In the genomic region with DNA sequence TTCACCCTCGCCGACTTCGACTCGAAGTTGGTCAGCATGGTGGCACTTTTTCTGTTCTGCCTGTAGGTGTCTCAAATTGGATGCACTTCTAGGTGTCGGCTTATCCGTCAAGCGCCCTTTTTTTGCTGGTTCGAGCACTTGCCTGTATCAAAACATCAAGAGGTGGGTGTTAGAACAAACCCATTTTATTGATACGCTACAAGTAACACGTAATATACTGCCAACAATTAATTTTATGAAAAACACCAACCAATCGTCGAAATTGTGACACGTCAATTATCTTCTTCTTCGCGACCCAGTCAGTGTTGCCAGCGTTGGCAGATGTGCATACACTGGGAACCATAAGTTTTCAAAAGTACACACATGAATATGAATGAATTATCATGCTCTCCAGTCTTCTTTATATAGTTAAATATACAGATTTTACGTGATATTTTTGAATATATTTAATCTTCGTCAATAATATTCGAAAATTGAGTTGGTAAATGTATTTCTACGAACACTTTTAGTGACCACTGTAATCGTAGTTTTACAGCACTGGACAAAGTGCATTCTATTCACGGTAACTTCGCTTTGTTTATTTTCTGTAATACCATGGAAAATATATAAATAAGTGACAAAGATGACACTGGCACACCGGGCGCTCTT, we compare ENCODE assay signal across 1 fruit fly cellular context.
TF ChIP-seq lines count a peak whose summit lies in the region.

A gene (minus strand): TSS at position 280 of the 648 bp plus-strand sequence.
A gene (plus strand): TSS at position 548 of the 648 bp plus-strand sequence.

TF ChIP-seq in whole organism, embryonic, 481 proteins besides CTCF, POLR2A, EP300 and RAD21 (continued from another document and continues in another):
- TF ChIP-seq Dad (GFP tag; optimal IDR thresholded peaks at IDR 0.05; lab: Kevin White, UChicago) (peak; percentile 84), CG2116 (GFP tag; optimal IDR thresholded peaks at IDR 0.05; lab: Kevin White, UChicago) (peak; percentile 86), p53 (GFP tag; optimal IDR thresholded peaks at IDR 0.05; lab: Kevin White, UChicago) (peak; percentile 60), tio (GFP tag; optimal IDR thresholded peaks at IDR 0.05; lab: Kevin White, UChicago) (no peak), CG10209 (GFP tag; optimal IDR thresholded peaks at IDR 0.05; lab: Kevin White, UChicago) (peak; percentile 96), CG12071 (GFP tag; optimal IDR thresholded peaks at IDR 0.05; lab: Kevin White, UChicago) (peak; percentile 81), CG6683 (GFP tag; optimal IDR thresholded peaks at IDR 0.05; lab: Kevin White, UChicago) (peak; percentile 82), schlank (tag; optimal IDR thresholded peaks at IDR 0.05; lab: Kevin White, UChicago) (peak; percentile 88), ash1 (GFP tag; optimal IDR thresholded peaks at IDR 0.05; lab: Kevin White, UChicago) (peak; percentile 7), CG6854 (GFP tag; optimal IDR thresholded peaks at IDR 0.05; lab: Kevin White, UChicago) (peak; percentile 86), H2.0 (GFP tag; IDR thresholded peaks at IDR 0.05; lab: Robert Waterston, UW) (peak; percentile 98), Nf-YB (GFP tag; optimal IDR thresholded peaks at IDR 0.05; lab: Kevin White, UChicago) (peak; percentile 84), Deaf1 (tag; optimal IDR thresholded peaks at IDR 0.05; lab: Kevin White, UChicago) (peak; percentile 77), zen (tag; optimal IDR thresholded peaks at IDR 0.05; lab: Kevin White, UChicago) (peak; percentile 89), Hsf (GFP tag; optimal IDR thresholded peaks at IDR 0.05; lab: Kevin White, UChicago) (peak; percentile 97), Stat92E (GFP tag; optimal IDR thresholded peaks at IDR 0.05; lab: Kevin White, UChicago) (peak in 1 of 3 experiments; percentile 98), zen2 (GFP tag; IDR thresholded peaks at IDR 0.05; lab: Robert Waterston, UW; ENCODE audit: partially characterized antibody) (no peak), sens-2 (GFP tag; IDR thresholded peaks at IDR 0.05; lab: Robert Waterston, UW) (peak; percentile 96), CG34422 (GFP tag; IDR thresholded peaks at IDR 0.05; lab: Robert Waterston, UW) (peak; percentile 99), luna (GFP tag; optimal IDR thresholded peaks at IDR 0.05; lab: Kevin White, UChicago) (peak; percentile 72), jing (GFP tag; optimal IDR thresholded peaks at IDR 0.05; lab: Kevin White, UChicago) (peak; percentile 90), cas (GFP tag; IDR thresholded peaks at IDR 0.05; lab: Robert Waterston, UW) (peak; percentile 93), bsh (GFP tag; optimal IDR thresholded peaks at IDR 0.05; lab: Kevin White, UChicago) (peak; percentile 86 to 98), nmo (GFP tag; optimal IDR thresholded peaks at IDR 0.05; lab: Kevin White, UChicago) (peak; percentile 98), CG8388 (GFP tag; optimal IDR thresholded peaks at IDR 0.05; lab: Kevin White, UChicago) (peak; percentile 100), ro (GFP tag; IDR thresholded peaks at IDR 0.05; lab: Robert Waterston, UW) (peak; percentile 94), Trl (optimal IDR thresholded peaks at IDR 0.05; lab: Kevin White, UChicago) (no peak), Trl (GFP tag; optimal IDR thresholded peaks at IDR 0.05; lab: Kevin White, UChicago) (peak; percentile 92), ham (GFP tag; IDR thresholded peaks at IDR 0.05; lab: Robert Waterston, UW) (peak; percentile 92), CG17328 (GFP tag; IDR thresholded peaks at IDR 0.05; lab: Robert Waterston, UW) (peak; percentile 98), CG2129 (GFP tag; IDR thresholded peaks at IDR 0.05; lab: Robert Waterston, UW; ENCODE audit: partially characterized antibody) (no peak), Nf-YA (GFP tag; IDR thresholded peaks at IDR 0.05; lab: Robert Waterston, UW) (peak; percentile 81), Blimp-1 (GFP tag; optimal IDR thresholded peaks at IDR 0.05; lab: Kevin White, UChicago) (peak; percentile 88), insv (GFP tag; optimal IDR thresholded peaks at IDR 0.05; lab: Kevin White, UChicago) (peak in 1 of 2 experiments; percentile 65), klu (GFP tag; IDR thresholded peaks at IDR 0.05; lab: Robert Waterston, UW) (peak; percentile 89), onecut (GFP tag; IDR thresholded peaks at IDR 0.05; lab: Robert Waterston, UW) (peak; percentile 82; the same call in 1 of the 2 replicates), az2 (GFP tag; optimal IDR thresholded peaks at IDR 0.05; lab: Kevin White, UChicago) (peak; percentile 98), CG10366 (GFP tag; IDR thresholded peaks at IDR 0.05; lab: Robert Waterston, UW) (peak; percentile 98), CG7928 (GFP tag; optimal IDR thresholded peaks at IDR 0.05; lab: Kevin White, UChicago) (peak; percentile 64), CG3838 (GFP tag; optimal IDR thresholded peaks at IDR 0.05; lab: Kevin White, UChicago) (peak; percentile 89), CG17802 (tag; optimal IDR thresholded peaks at IDR 0.05; lab: Kevin White, UChicago) (peak; percentile 75), Neu2 (GFP tag; optimal IDR thresholded peaks at IDR 0.05; lab: Kevin White, UChicago; ENCODE audit: borderline replicate concordance) (peak; percentile 57), CG11504 (tag; optimal IDR thresholded peaks at IDR 0.05; lab: Kevin White, UChicago) (peak; percentile 92), chif (GFP tag; optimal IDR thresholded peaks at IDR 0.05; lab: Kevin White, UChicago) (peak; percentile 91 to 96), CG10431 (GFP tag; optimal IDR thresholded peaks at IDR 0.05; lab: Kevin White, UChicago) (peak; percentile 83), CG8944 (GFP tag; optimal IDR thresholded peaks at IDR 0.05; lab: Kevin White, UChicago) (peak; percentile 85), h (optimal IDR thresholded peaks at IDR 0.05; lab: Kevin White, UChicago) (no peak), CG6765 (GFP tag; optimal IDR thresholded peaks at IDR 0.05; lab: Kevin White, UChicago) (peak; percentile 89), CG30020 (tag; optimal IDR thresholded peaks at IDR 0.05; lab: Kevin White, UChicago) (peak; percentile 86), sim (GFP tag; IDR thresholded peaks at IDR 0.05; lab: Robert Waterston, UW) (peak; percentile 87), Adf1 (GFP tag; IDR thresholded peaks at IDR 0.05; lab: Robert Waterston, UW) (peak; percentile 85), ato (GFP tag; IDR thresholded peaks at IDR 0.05; lab: Robert Waterston, UW; ENCODE audit: partially characterized antibody) (no peak), CG8478 (optimal IDR thresholded peaks at IDR 0.05; lab: Kevin White, UChicago) (no peak), CG18599 (GFP tag; optimal IDR thresholded peaks at IDR 0.05; lab: Kevin White, UChicago) (peak; percentile 93), da (GFP tag; optimal IDR thresholded peaks at IDR 0.05; lab: Kevin White, UChicago) (peak; percentile 72), cg (GFP tag; optimal IDR thresholded peaks at IDR 0.05; lab: Kevin White, UChicago) (no peak), GATAe (GFP tag; conservative IDR thresholded peaks at IDR 0.05; lab: Robert Waterston, UW) (peak; percentile 94), corto (GFP tag; optimal IDR thresholded peaks at IDR 0.05; lab: Kevin White, UChicago) (peak; percentile 93), zfh2 (GFP tag; optimal IDR thresholded peaks at IDR 0.05; lab: Kevin White, UChicago) (peak; percentile 93), Myb (GFP tag; optimal IDR thresholded peaks at IDR 0.05; lab: Kevin White, UChicago) (peak; percentile 66), CG32532 (GFP tag; IDR thresholded peaks at IDR 0.05; lab: Robert Waterston, UW) (peak; percentile 97), Hey (tag; optimal IDR thresholded peaks at IDR 0.05; lab: Kevin White, UChicago) (peak; percentile 74), CG7271 (tag; optimal IDR thresholded peaks at IDR 0.05; lab: Kevin White, UChicago) (peak; percentile 92), Doc3 (GFP tag; IDR thresholded peaks at IDR 0.05; lab: Robert Waterston, UW; ENCODE audit: partially characterized antibody) (no peak), slp2 (GFP tag; optimal IDR thresholded peaks at IDR 0.05; lab: Kevin White, UChicago) (peak; percentile 87), CG10321 (GFP tag; IDR thresholded peaks at IDR 0.05; lab: Robert Waterston, UW) (peak; percentile 83), chn (GFP tag; optimal IDR thresholded peaks at IDR 0.05; lab: Kevin White, UChicago) (peak; percentile 96), HHEX (GFP tag; optimal IDR thresholded peaks at IDR 0.05; lab: Kevin White, UChicago) (peak; percentile 94), CG6254 (GFP tag; optimal IDR thresholded peaks at IDR 0.05; lab: Kevin White, UChicago) (peak; percentile 88), sc (optimal IDR thresholded peaks at IDR 0.05; lab: Kevin White, UChicago) (no peak), sc (GFP tag; optimal IDR thresholded peaks at IDR 0.05; lab: Kevin White, UChicago) (peak; percentile 95), ttk (GFP tag; IDR thresholded peaks at IDR 0.05; lab: Robert Waterston, UW) (peak; percentile 96), al (GFP tag; IDR thresholded peaks at IDR 0.05; lab: Robert Waterston, UW) (peak; percentile 94), sug (tag; optimal IDR thresholded peaks at IDR 0.05; lab: Kevin White, UChicago) (peak; percentile 94), gro (GFP tag; optimal IDR thresholded peaks at IDR 0.05; lab: Kevin White, UChicago) (peak; percentile 86), Xbp1 (GFP tag; optimal IDR thresholded peaks at IDR 0.05; lab: Kevin White, UChicago) (peak; percentile 99), CG7372 (GFP tag; IDR thresholded peaks at IDR 0.05; lab: Robert Waterston, UW) (peak; percentile 97), Ets65A (GFP tag; lab: Kevin White, UChicago) (peak; percentile 99), Sry-β (GFP tag; optimal IDR thresholded peaks at IDR 0.05; lab: Kevin White, UChicago) (peak; percentile 60), Hmr (GFP tag; optimal IDR thresholded peaks at IDR 0.05; lab: Kevin White, UChicago) (peak; percentile 96), zf30C (GFP tag; optimal IDR thresholded peaks at IDR 0.05; lab: Kevin White, UChicago) (no peak), nau (GFP tag; optimal IDR thresholded peaks at IDR 0.05; lab: Kevin White, UChicago) (no peak), ci (GFP tag; IDR thresholded peaks at IDR 0.05; lab: Robert Waterston, UW) (peak; percentile 97), NC2α (GFP tag; optimal IDR thresholded peaks at IDR 0.05; lab: Kevin White, UChicago) (peak; percentile 75), CG17361 (GFP tag; IDR thresholded peaks at IDR 0.05; lab: Robert Waterston, UW) (peak; percentile 98), hkb (optimal IDR thresholded peaks at IDR 0.05; lab: Kevin White, UChicago) (no peak), hkb (GFP tag; IDR thresholded peaks at IDR 0.05; lab: Robert Waterston, UW) (peak; percentile 94), CG18764 (GFP tag; optimal IDR thresholded peaks at IDR 0.05; lab: Kevin White, UChicago) (peak; percentile 88), CG31441 (GFP tag; IDR thresholded peaks at IDR 0.05; lab: Robert Waterston, UW) (peak; percentile 97), CG13775 (GFP tag; optimal IDR thresholded peaks at IDR 0.05; lab: Kevin White, UChicago) (peak; percentile 96), Sin3A (optimal IDR thresholded peaks at IDR 0.05; lab: Kevin White, UChicago) (peak; percentile 9), lov (optimal IDR thresholded peaks at IDR 0.05; lab: Kevin White, UChicago) (no peak), lov (GFP tag; IDR thresholded peaks at IDR 0.05; lab: Robert Waterston, UW) (peak; percentile 96), hb (GFP tag; IDR thresholded peaks at IDR 0.05; lab: Robert Waterston, UW; ENCODE audit: partially characterized antibody) (no peak), Vsx1 (GFP tag; optimal IDR thresholded peaks at IDR 0.05; lab: Kevin White, UChicago) (peak; percentile 87), hbn (GFP tag; IDR thresholded peaks at IDR 0.05; lab: Robert Waterston, UW; ENCODE audit: partially characterized antibody) (0 out of 2 replicates have a peak, but pooled peaks have one; percentile 18), ewg (GFP tag; optimal IDR thresholded peaks at IDR 0.05; lab: Kevin White, UChicago) (peak; percentile 92), CG43689 (GFP tag; IDR thresholded peaks at IDR 0.05; lab: Robert Waterston, UW) (peak; percentile 95), CG14441 (GFP tag; IDR thresholded peaks at IDR 0.05; lab: Robert Waterston, UW) (peak; percentile 98), CG2199 (GFP tag; IDR thresholded peaks at IDR 0.05; lab: Robert Waterston, UW) (peak; percentile 69; the same call in 1 of the 3 replicates), E2f1 (GFP tag; IDR thresholded peaks at IDR 0.05; lab: Robert Waterston, UW) (peak; percentile 96), Doc2 (GFP tag; IDR thresholded peaks at IDR 0.05; lab: Robert Waterston, UW) (peak; percentile 77), D19A (tag; optimal IDR thresholded peaks at IDR 0.05; lab: Kevin White, UChicago) (peak; percentile 88), tna (GFP tag; IDR thresholded peaks at IDR 0.05; lab: Robert Waterston, UW; ENCODE audit: partially characterized antibody) (no peak), shn (GFP tag; optimal IDR thresholded peaks at IDR 0.05; lab: Kevin White, UChicago) (peak; percentile 84), btn (GFP tag; optimal IDR thresholded peaks at IDR 0.05; lab: Kevin White, UChicago) (peak; percentile 56), abd-A (tag; optimal IDR thresholded peaks at IDR 0.05; lab: Kevin White, UChicago) (no peak), CG13424 (tag; optimal IDR thresholded peaks at IDR 0.05; lab: Kevin White, UChicago) (peak; percentile 97), dysf (GFP tag; IDR thresholded peaks at IDR 0.05; lab: Robert Waterston, UW) (peak; percentile 97), CG15011 (GFP tag; optimal IDR thresholded peaks at IDR 0.05; lab: Kevin White, UChicago) (no peak), CG2875 (GFP tag; optimal IDR thresholded peaks at IDR 0.05; lab: Kevin White, UChicago) (peak; percentile 89), CG16863 (GFP tag; optimal IDR thresholded peaks at IDR 0.05; lab: Kevin White, UChicago) (peak; percentile 91), Rfx (GFP tag; IDR thresholded peaks at IDR 0.05; lab: Robert Waterston, UW) (peak; percentile 98), row (GFP tag; IDR thresholded peaks at IDR 0.05; lab: Robert Waterston, UW) (peak; percentile 99), Ravus (GFP tag; IDR thresholded peaks at IDR 0.05; lab: Robert Waterston, UW) (peak; percentile 77), cato (GFP tag; optimal IDR thresholded peaks at IDR 0.05; lab: Kevin White, UChicago; ENCODE audit: borderline replicate concordance) (peak; percentile 94), sima (GFP tag; optimal IDR thresholded peaks at IDR 0.05; lab: Kevin White, UChicago) (peak; percentile 69), dan (GFP tag; IDR thresholded peaks at IDR 0.05; lab: Robert Waterston, UW) (peak; percentile 57; the same call in 1 of the 2 replicates), run (tag; optimal IDR thresholded peaks at IDR 0.05; lab: Kevin White, UChicago) (peak; percentile 90), kni (GFP tag; optimal IDR thresholded peaks at IDR 0.05; lab: Kevin White, UChicago) (peak; percentile 67), crp (GFP tag; optimal IDR thresholded peaks at IDR 0.05; lab: Kevin White, UChicago) (peak in 1 of 2 experiments; percentile 77), wdn (GFP tag; IDR thresholded peaks at IDR 0.05; lab: Robert Waterston, UW) (peak; percentile 96)
